Worm (Caenorhabditis elegans) whole organism, L1 larva: ENCODE data around the gene ZC21.6.

Source experiments
- C04F5.9 ChIP-seq: sonication (generic microtip); optimal IDR thresholded peaks from 2 replicates; lab custom pipeline; 2016; ENCODE audit warnings: missing genetic modification characterization, missing compliant biosample characterization
- ama-1 ChIP-seq: fragments of 150-350 bp; optimal IDR thresholded peaks from 2 replicates; lab custom pipeline; 2014
- snpc-4 ChIP-seq: fragments of 150-350 bp; optimal IDR thresholded peaks from 2 replicates; lab custom pipeline; 2014; ENCODE audit warnings: missing biosample characterization, missing genetic modification characterization

DNA sequence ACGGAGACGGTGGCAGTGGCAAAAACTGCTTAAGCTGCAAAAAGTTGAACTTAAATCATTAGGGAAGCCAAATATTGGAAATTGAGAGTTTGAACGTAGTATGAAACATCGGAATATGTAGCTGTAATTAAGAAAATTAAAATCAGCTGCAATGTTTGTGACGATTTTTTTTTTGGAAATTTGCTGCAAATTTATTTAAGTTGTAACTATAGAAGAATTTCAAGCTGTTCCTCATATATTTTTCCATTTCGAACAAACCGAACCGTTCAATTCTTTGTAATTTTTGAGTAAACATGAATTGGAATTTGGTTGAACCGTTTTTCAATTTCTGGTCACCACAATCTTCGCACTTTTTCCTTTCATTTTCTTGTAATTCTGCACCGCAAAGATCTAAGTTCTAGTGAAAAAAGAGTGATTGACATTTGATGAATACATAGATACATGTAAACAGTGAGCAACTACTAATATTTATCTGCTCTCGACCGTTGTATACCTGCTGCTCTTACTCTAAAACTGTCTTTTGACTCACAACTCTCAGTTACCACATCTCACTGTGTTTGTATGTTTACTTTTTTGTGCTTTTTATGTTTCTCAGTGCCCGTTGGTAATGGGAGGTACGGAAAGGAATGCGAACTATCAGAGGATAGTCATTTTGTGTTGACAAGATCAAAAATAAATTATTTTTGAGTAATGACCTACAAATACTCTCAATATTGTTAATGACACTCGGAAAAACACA, 23.6 kb downstream of the ZC21.6 start:
- TF ChIP-seq C04F5.9 (tag; lab: Kevin White, UChicago) (no peak), ama-1 (lab: Kevin White, UChicago) (no peak), snpc-4 (tag; lab: Kevin White, UChicago) (no peak)
